Fruit fly (Drosophila melanogaster) whole organism, embryonic: Measurements from ENCODE around the gene Hsp70Ba.
A peak's percentile ranks its signal among the peaks of the same experiment; 100 is the strongest.

ENCODE experiments used
- Bdp1 ChIP-seq: fragments of 200-800 bp; sonication (Bioruptor generic); optimal IDR thresholded peaks from 3 replicates; lab custom pipeline; 2016; ENCODE audit warnings: missing biosample characterization, missing genetic modification characterization
- CG10147 ChIP-seq: fragments of 200-800 bp; sonication (Bioruptor generic); optimal IDR thresholded peaks from 2 replicates; lab custom pipeline; 2019; ENCODE audit warnings: missing biosample characterization, mild to moderate bottlenecking, missing genetic modification characterization, moderate library complexity
- CG10267 ChIP-seq: fragments of 200-800 bp; sonication (Bioruptor generic); optimal IDR thresholded peaks from 2 replicates; lab custom pipeline; 2018; ENCODE audit warnings: missing biosample characterization, mild to moderate bottlenecking, missing genetic modification characterization, moderate library complexity
- CG10462 ChIP-seq: fragments of 200-800 bp; sonication (Bioruptor generic); optimal IDR thresholded peaks from 2 replicates; lab custom pipeline; 2016; ENCODE audit warnings: missing biosample characterization, missing genetic modification characterization
- CG10979 ChIP-seq: fragments of 200-800 bp; sonication (Bioruptor generic); optimal IDR thresholded peaks from 2 replicates; lab custom pipeline; 2018; ENCODE audit warnings: missing biosample characterization, mild to moderate bottlenecking, missing genetic modification characterization, moderate library complexity
- CG12236 ChIP-seq: fragments of 200-800 bp; sonication (Bioruptor generic); optimal IDR thresholded peaks from 2 replicates; lab custom pipeline; 2016; ENCODE audit warnings: missing biosample characterization, missing genetic modification characterization
- CG12391 ChIP-seq: fragments of 200-800 bp; sonication (Bioruptor generic); optimal IDR thresholded peaks from 3 replicates; lab custom pipeline; 2018; ENCODE audit warnings: missing biosample characterization, mild to moderate bottlenecking, missing genetic modification characterization, moderate library complexity
- CG13287 ChIP-seq: fragments of 200-800 bp; sonication (Bioruptor generic); IDR thresholded peaks from 2 replicates; pipeline ENCODE4 v1.3.6; 2022; ENCODE audit warnings: missing biosample characterization, missing genetic modification characterization; ENCODE audit not compliant: partially characterized antibody
- CG17568 ChIP-seq: fragments of 200-800 bp; sonication (Bioruptor generic); optimal IDR thresholded peaks from 2 replicates; lab custom pipeline; 2018; ENCODE audit warnings: missing biosample characterization, mild to moderate bottlenecking, missing genetic modification characterization, moderate library complexity
- CG2120 ChIP-seq: fragments of 200-800 bp; sonication (Bioruptor generic); optimal IDR thresholded peaks from 3 replicates; lab custom pipeline; 2016; ENCODE audit warnings: missing biosample characterization, missing genetic modification characterization
- CG2678 ChIP-seq: fragments of 200-800 bp; sonication (Bioruptor generic); optimal IDR thresholded peaks from 3 replicates; lab custom pipeline; 2019; ENCODE audit warnings: missing biosample characterization, mild to moderate bottlenecking, missing genetic modification characterization, moderate library complexity
- CG30020 ChIP-seq: fragments of 200-800 bp; optimal IDR thresholded peaks from 2 replicates; lab custom pipeline; 2019; ENCODE audit warnings: missing biosample characterization, mild to moderate bottlenecking, missing genetic modification characterization, moderate library complexity
- CG31388 ChIP-seq: fragments of 200-800 bp; sonication (Bioruptor generic); optimal IDR thresholded peaks from 2 replicates; lab custom pipeline; 2016; ENCODE audit warnings: missing biosample characterization, missing genetic modification characterization
- CG3726 ChIP-seq: fragments of 200-800 bp; sonication (Bioruptor generic); IDR thresholded peaks from 3 replicates; pipeline ENCODE4, ENCODE4 v1.3.6; 2022; ENCODE audit warnings: missing biosample characterization, missing genetic modification characterization
- CG4328 ChIP-seq: fragments of 200-800 bp; sonication (Bioruptor generic); optimal IDR thresholded peaks from 3 replicates; lab custom pipeline; 2017; ENCODE audit warnings: missing biosample characterization, missing genetic modification reagents, missing genetic modification characterization
- CG4730 ChIP-seq: fragments of 200-800 bp; sonication (Bioruptor generic); IDR thresholded peaks from 2 replicates; pipeline ENCODE4 v1.3.6; 2022; ENCODE audit warnings: missing biosample characterization, missing genetic modification characterization
- CG6254 ChIP-seq: fragments of 200-800 bp; sonication (Bioruptor generic); optimal IDR thresholded peaks from 3 replicates; lab custom pipeline; 2017; ENCODE audit warnings: mild to moderate bottlenecking, missing biosample characterization, missing genetic modification reagents, missing genetic modification characterization
- CG7357 ChIP-seq: fragments of 200-800 bp; sonication (Bioruptor generic); IDR thresholded peaks from 3 replicates; pipeline ENCODE4 v1.3.6; 2022; ENCODE audit warnings: missing biosample characterization, missing genetic modification characterization
- CG7745 ChIP-seq: fragments of 200-800 bp; sonication (Bioruptor generic); optimal IDR thresholded peaks from 2 replicates; lab custom pipeline; 2018; ENCODE audit warnings: missing biosample characterization, mild to moderate bottlenecking, missing genetic modification characterization, moderate library complexity
- CG7786 ChIP-seq: fragments of 200-800 bp; sonication (Bioruptor generic); optimal IDR thresholded peaks from 2 replicates; lab custom pipeline; 2016; ENCODE audit warnings: missing biosample characterization, missing genetic modification characterization
- CG9727 ChIP-seq: fragments of 200-800 bp; sonication (Bioruptor generic); optimal IDR thresholded peaks from 3 replicates; lab custom pipeline; 2017; ENCODE audit warnings: missing biosample characterization, mild to moderate bottlenecking, missing genetic modification characterization
- CoRest ChIP-seq: fragments of 200-800 bp; sonication (Bioruptor generic); optimal IDR thresholded peaks from 3 replicates; lab custom pipeline; 2018; ENCODE audit warnings: missing biosample characterization, mild to moderate bottlenecking, missing genetic modification characterization, moderate library complexity
- Dek ChIP-seq: fragments of 200-800 bp; sonication (Bioruptor generic); optimal IDR thresholded peaks from 3 replicates; lab custom pipeline; 2019; ENCODE audit warnings: missing biosample characterization, mild to moderate bottlenecking, missing genetic modification characterization, moderate library complexity
- Dll ChIP-seq: fragments of 200-800 bp; sonication (Bioruptor generic); IDR thresholded peaks from 4 replicates; pipeline ENCODE4 v1.3.6; 2022; ENCODE audit warnings: missing biosample characterization, missing genetic modification characterization; ENCODE audit not compliant: partially characterized antibody
- HLH54F ChIP-seq: fragments of 200-800 bp; sonication (Bioruptor generic); optimal IDR thresholded peaks from 3 replicates; lab custom pipeline; 2016; ENCODE audit warnings: missing biosample characterization, missing genetic modification characterization
- HmgD ChIP-seq: fragments of 200-800 bp; sonication (Bioruptor generic); optimal IDR thresholded peaks from 3 replicates; lab custom pipeline; 2016; ENCODE audit warnings: missing biosample characterization, missing genetic modification characterization
- Hmx ChIP-seq: fragments of 200-800 bp; sonication (Bioruptor generic); optimal IDR thresholded peaks from 2 replicates; lab custom pipeline; 2016; ENCODE audit warnings: missing biosample characterization, missing genetic modification characterization
- Lpt ChIP-seq: fragments of >200 bp; optimal IDR thresholded peaks from 2 replicates; lab custom pipeline; 2018; ENCODE audit warnings: missing biosample characterization, missing genetic modification characterization
- NFAT ChIP-seq: fragments of 200-800 bp; sonication (Bioruptor generic); IDR thresholded peaks from 2 replicates; pipeline ENCODE4 v1.3.6; 2022; ENCODE audit warnings: missing biosample characterization, missing genetic modification characterization
- Neu2 ChIP-seq: fragments of 200-800 bp; sonication (Bioruptor generic); optimal IDR thresholded peaks from 3 replicates; lab custom pipeline; 2016; ENCODE audit warnings: missing biosample characterization, missing genetic modification characterization, borderline replicate concordance
- Optix ChIP-seq: fragments of 200-800 bp; sonication (Bioruptor generic); IDR thresholded peaks from 3 replicates; pipeline ENCODE4 v1.3.6; 2022; ENCODE audit warnings: missing biosample characterization, missing genetic modification characterization
- Pdp1 ChIP-seq, 2 experiments: fragments of 200-800 bp; sonication (Bioruptor generic); optimal IDR thresholded peaks; 3 replicates each; lab custom pipeline; 2016; ENCODE audit warnings: missing biosample characterization in 2 of 2, missing genetic modification characterization in 2 of 2, mild to moderate bottlenecking in 1 of 2, moderate library complexity in 1 of 2
- Sin3A ChIP-seq: fragments of >200 bp; optimal IDR thresholded peaks from 2 replicates; lab custom pipeline; 2018
- Taf1 ChIP-seq: fragments of 200-800 bp; sonication (Bioruptor generic); IDR thresholded peaks from 2 replicates; pipeline ENCODE4 v1.3.6; 2022; ENCODE audit warnings: missing biosample characterization, missing genetic modification characterization
- caup ChIP-seq: fragments of 200-800 bp; sonication (Bioruptor generic); optimal IDR thresholded peaks from 3 replicates; lab custom pipeline; 2017; ENCODE audit warnings: missing biosample characterization, mild to moderate bottlenecking, missing genetic modification characterization, moderate library complexity; ENCODE audit not compliant: severe bottlenecking
- ci ChIP-seq: fragments of 200-800 bp; sonication (Bioruptor generic); IDR thresholded peaks from 3 replicates; pipeline ENCODE4 v1.3.6; 2022; ENCODE audit warnings: missing biosample characterization, missing genetic modification characterization
- crol ChIP-seq: fragments of 200-800 bp; sonication (Bioruptor generic); IDR thresholded peaks from 2 replicates; pipeline ENCODE4 v1.3.6; 2022; ENCODE audit warnings: missing biosample characterization, missing genetic modification characterization
- cwo ChIP-seq: fragments of 200-800 bp; sonication (Bioruptor generic); optimal IDR thresholded peaks from 3 replicates; lab custom pipeline; 2017; ENCODE audit warnings: missing biosample characterization, missing genetic modification characterization, mild to moderate bottlenecking, moderate library complexity, missing genetic modification reagents
- dimm ChIP-seq: fragments of 200-800 bp; sonication (Bioruptor generic); IDR thresholded peaks from 2 replicates; pipeline ENCODE4 v1.3.6; 2022; ENCODE audit warnings: missing biosample characterization, missing genetic modification characterization
- eve ChIP-seq, 2 experiments: fragments of >200 bp; optimal IDR thresholded peaks; 2 replicates each; lab custom pipeline; 2017; ENCODE audit warnings: missing biosample characterization in 2 of 2, missing genetic modification characterization in 2 of 2
- fd102C ChIP-seq: fragments of 200-800 bp; sonication (Bioruptor generic); optimal IDR thresholded peaks from 2 replicates; lab custom pipeline; 2018; ENCODE audit warnings: missing biosample characterization, mild to moderate bottlenecking, missing genetic modification characterization, moderate library complexity
- kah ChIP-seq: fragments of 200-800 bp; sonication (Bioruptor generic); optimal IDR thresholded peaks from 2 replicates; lab custom pipeline; 2018; ENCODE audit warnings: missing biosample characterization, mild to moderate bottlenecking, missing genetic modification characterization
- lab ChIP-seq: fragments of 200-800 bp; sonication (Bioruptor generic); optimal IDR thresholded peaks from 3 replicates; lab custom pipeline; 2017; ENCODE audit warnings: missing biosample characterization, missing genetic modification characterization, mild to moderate bottlenecking, moderate library complexity, missing genetic modification reagents
- lola ChIP-seq, 3 experiments: fragments of >200 bp in 2 of 3; fragments of 200-800 bp in 1 of 3; sonication (Bioruptor generic) in 1 of 3; optimal IDR thresholded peaks; 2 replicates each; lab custom pipeline; 2017 to 2019; ENCODE audit warnings: missing biosample characterization in 3 of 3, missing genetic modification characterization in 3 of 3, mild to moderate bottlenecking in 1 of 3, moderate library complexity in 1 of 3
- mirr ChIP-seq: fragments of 200-800 bp; sonication (Bioruptor generic); optimal IDR thresholded peaks from 3 replicates; lab custom pipeline; 2018; ENCODE audit warnings: missing biosample characterization, mild to moderate bottlenecking, missing genetic modification characterization
- salm ChIP-seq: fragments of 200-800 bp; sonication (Bioruptor generic); optimal IDR thresholded peaks from 2 replicates; lab custom pipeline; 2018; ENCODE audit warnings: missing biosample characterization, mild to moderate bottlenecking, missing genetic modification characterization
- schlank ChIP-seq: fragments of 200-800 bp; sonication (Bioruptor generic); optimal IDR thresholded peaks from 2 replicates; lab custom pipeline; 2018; ENCODE audit warnings: missing biosample characterization, mild to moderate bottlenecking, missing genetic modification characterization
- sim ChIP-seq: fragments of 200-800 bp; sonication (Bioruptor generic); IDR thresholded peaks from 2 replicates; pipeline ENCODE4 v1.3.6; 2022; ENCODE audit warnings: missing biosample characterization, missing genetic modification characterization
- slp2 ChIP-seq: fragments of 200-800 bp; sonication (Bioruptor generic); optimal IDR thresholded peaks from 2 replicates; lab custom pipeline; 2016; ENCODE audit warnings: missing biosample characterization, missing genetic modification characterization
- sna ChIP-seq: fragments of 200-800 bp; sonication (Bioruptor generic); IDR thresholded peaks from 2 replicates; pipeline ENCODE4 v1.3.6; 2022; ENCODE audit warnings: missing biosample characterization, missing genetic modification characterization; ENCODE audit not compliant: partially characterized antibody
- wek ChIP-seq: fragments of 200-800 bp; sonication (Bioruptor generic); optimal IDR thresholded peaks from 3 replicates; lab custom pipeline; 2018; ENCODE audit warnings: missing biosample characterization, mild to moderate bottlenecking, missing genetic modification characterization, moderate library complexity

Hsp70Ba gene

DNA sequence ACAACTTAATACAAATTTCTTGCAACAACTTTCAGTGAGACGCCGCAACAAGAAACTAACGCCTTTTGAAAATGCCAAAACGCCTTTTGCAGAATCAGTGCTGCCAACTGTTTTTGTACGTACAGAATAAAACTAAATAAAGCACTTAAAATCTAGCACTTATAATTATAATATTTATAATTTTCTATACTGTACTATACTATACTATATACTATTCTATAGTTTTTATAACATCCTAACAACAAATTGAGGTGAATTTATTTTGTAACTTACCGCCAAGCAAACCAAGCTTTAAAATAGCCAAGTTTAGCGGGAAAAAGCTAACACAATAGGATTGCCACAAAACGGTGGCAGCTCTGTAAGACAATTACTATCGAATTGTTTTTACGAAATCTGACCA is 33.8 kb downstream of the Hsp70Ba start, which contains the start of the genes Aos1 and Srlp (continued):
- peak in 1 of 2 experiments; percentile 27 for TF ChIP-seq Pdp1 (GFP tag; optimal IDR thresholded peaks at IDR 0.05; lab: Kevin White, UChicago)
- no peak for TF ChIP-seq cwo
- peak; percentile 81 for TF ChIP-seq CG12391
- peak; percentile 12 for TF ChIP-seq CG4328
- no peak for TF ChIP-seq lab
- TF ChIP-seq Hmx (GFP tag; lab: Kevin White, UChicago), result no peak
- no peak for TF ChIP-seq CG10462 (GFP tag; lab: Kevin White, UChicago)
- no peak for TF ChIP-seq CG2678 (tag; lab: Kevin White, UChicago)
- no peak for TF ChIP-seq CG3726
- no peak for TF ChIP-seq sim (GFP tag; lab: Robert Waterston, UW)
- no peak for TF ChIP-seq CG7786 (GFP tag; lab: Kevin White, UChicago)
- TF ChIP-seq CG17568, result no peak
- peak; percentile 27 for TF ChIP-seq kah (GFP tag; lab: Kevin White, UChicago)
- TF ChIP-seq schlank (tag; lab: Kevin White, UChicago), result no peak
- no peak for TF ChIP-seq CG12236 (GFP tag; lab: Kevin White, UChicago)
- peak; percentile 24 for TF ChIP-seq CG9727 (GFP tag; lab: Kevin White, UChicago)
- no peak for TF ChIP-seq Lpt (GFP tag; lab: Kevin White, UChicago)
- peak; percentile 42 for TF ChIP-seq CG2120
- TF ChIP-seq CG7745, result no peak
- TF ChIP-seq Bdp1 (GFP tag; lab: Kevin White, UChicago), result no peak
- TF ChIP-seq CG10979 (tag; lab: Kevin White, UChicago), result peak; percentile 52
- no peak for TF ChIP-seq salm
- TF ChIP-seq HmgD, result no peak
- no peak for TF ChIP-seq CG31388 (GFP tag; lab: Kevin White, UChicago)
- TF ChIP-seq lola (GFP tag; optimal IDR thresholded peaks at IDR 0.05; lab: Kevin White, UChicago), result peak in 1 of 3 experiments; percentile 56
- TF ChIP-seq slp2 (GFP tag; lab: Kevin White, UChicago), result no peak
- peak; percentile 62 for TF ChIP-seq CG10147 (GFP tag; lab: Kevin White, UChicago)
- TF ChIP-seq CG13287 (GFP tag; lab: Robert Waterston, UW), result peak; percentile 35; the same call in 1 of the 2 replicates
- peak; percentile 44 for TF ChIP-seq Sin3A (lab: Kevin White, UChicago)
- TF ChIP-seq CG6254 (GFP tag; lab: Kevin White, UChicago), result no peak
- no peak for TF ChIP-seq wek (GFP tag; lab: Kevin White, UChicago)
- TF ChIP-seq mirr, result no peak
- no peak for TF ChIP-seq sna (GFP tag; lab: Robert Waterston, UW)
- 0 out of 4 replicates have a peak, but pooled peaks have one; percentile 51 for TF ChIP-seq Dll (GFP tag; lab: Robert Waterston, UW)
- no peak for TF ChIP-seq crol (GFP tag; lab: Robert Waterston, UW)
- no peak for TF ChIP-seq NFAT
- TF ChIP-seq ci (GFP tag; lab: Robert Waterston, UW), result no peak
- no peak for TF ChIP-seq Optix (GFP tag; lab: Robert Waterston, UW)
- no peak for TF ChIP-seq CG4730
- peak; percentile 74 for TF ChIP-seq CG30020
- TF ChIP-seq eve (GFP tag; optimal IDR thresholded peaks at IDR 0.05; lab: Kevin White, UChicago), result no peak
- no peak for TF ChIP-seq Taf1 (GFP tag; lab: Robert Waterston, UW)
- TF ChIP-seq CG10267 (tag; lab: Kevin White, UChicago), result peak; percentile 70
- peak; percentile 83 for TF ChIP-seq CoRest
- no peak for TF ChIP-seq Neu2 (GFP tag; lab: Kevin White, UChicago)
- TF ChIP-seq CG7357 (GFP tag; lab: Robert Waterston, UW), result no peak
- TF ChIP-seq HLH54F, result no peak
- TF ChIP-seq fd102C (GFP tag; lab: Kevin White, UChicago), result no peak
- peak; percentile 63 for TF ChIP-seq Dek (tag; lab: Kevin White, UChicago)
- no peak for TF ChIP-seq dimm (GFP tag; lab: Robert Waterston, UW)
- TF ChIP-seq caup, result no peak
